Worm (Caenorhabditis elegans) whole organism, mixed stage, embryonic: Measurements from ENCODE around the gene dph-5.
A peak's percentile ranks its signal among the peaks of the same experiment; 100 is the strongest.

Experiments used
- M03D4.4 ChIP-seq: sonication (generic microtip); optimal IDR thresholded peaks from 2 replicates; lab custom pipeline; 2017; ENCODE audit warnings: mild to moderate bottlenecking, missing genetic modification characterization, missing compliant biosample characterization
- bed-3 ChIP-seq: fragments of 200-800 bp; sonication (Bioruptor generic); optimal IDR thresholded peaks from 3 replicates; lab custom pipeline; 2018; ENCODE audit warnings: mild to moderate bottlenecking, missing genetic modification characterization, moderate library complexity, missing compliant biosample characterization
- blmp-1 ChIP-seq: fragments of 150-350 bp; optimal IDR thresholded peaks from 2 replicates; lab custom pipeline; 2014; ENCODE audit warnings: missing biosample characterization, missing genetic modification characterization
- ceh-39 ChIP-seq: fragments of 150-350 bp; optimal IDR thresholded peaks from 2 replicates; lab custom pipeline; 2014; ENCODE audit warnings: missing biosample characterization, missing genetic modification characterization
- ceh-43 ChIP-seq: fragments of 200-800 bp; sonication (Bioruptor generic); optimal IDR thresholded peaks from 2 replicates; lab custom pipeline; 2018; ENCODE audit warnings: mild to moderate bottlenecking, missing genetic modification characterization, moderate library complexity, missing compliant biosample characterization
- ceh-83 ChIP-seq: fragments of 200-800 bp; sonication (Bioruptor generic); optimal IDR thresholded peaks from 2 replicates; lab custom pipeline; 2018; ENCODE audit warnings: mild to moderate bottlenecking, missing genetic modification characterization, missing compliant biosample characterization
- ces-1 ChIP-seq: fragments of 150-350 bp; optimal IDR thresholded peaks from 2 replicates; lab custom pipeline; 2014; ENCODE audit warnings: missing biosample characterization, missing genetic modification reagents, missing genetic modification characterization
- cnd-1 ChIP-seq: fragments of 200-800 bp; sonication (Bioruptor generic); optimal IDR thresholded peaks from 2 replicates; lab custom pipeline; 2018; ENCODE audit warnings: mild to moderate bottlenecking, missing genetic modification characterization, missing compliant biosample characterization
- drap-1 ChIP-seq: fragments of 200-800 bp; sonication (Bioruptor generic); optimal IDR thresholded peaks from 3 replicates; lab custom pipeline; 2018; ENCODE audit warnings: mild to moderate bottlenecking, missing genetic modification characterization, missing compliant biosample characterization
- elt-1 ChIP-seq: sonication (generic microtip); optimal IDR thresholded peaks from 2 replicates; lab custom pipeline; 2017; ENCODE audit warnings: missing genetic modification characterization, mild to moderate bottlenecking, missing compliant biosample characterization, antibody characterized with exemption, moderate library complexity, borderline replicate concordance; ENCODE audit not compliant: insufficient read depth
- elt-3 ChIP-seq: fragments of 150-350 bp; optimal IDR thresholded peaks from 2 replicates; lab custom pipeline; 2014; ENCODE audit warnings: missing biosample characterization, missing genetic modification characterization
- flh-1 ChIP-seq: fragments of 200-800 bp; sonication (Bioruptor generic); optimal IDR thresholded peaks from 2 replicates; lab custom pipeline; 2018; ENCODE audit warnings: mild to moderate bottlenecking, missing genetic modification characterization, moderate library complexity, missing compliant biosample characterization
- ham-2 ChIP-seq: fragments of 200-800 bp; sonication (Bioruptor generic); optimal IDR thresholded peaks from 2 replicates; lab custom pipeline; 2018; ENCODE audit warnings: mild to moderate bottlenecking, missing genetic modification characterization, missing compliant biosample characterization
- hlh-1 ChIP-seq: fragments of 150-350 bp; optimal IDR thresholded peaks from 2 replicates; lab custom pipeline; 2014; ENCODE audit warnings: missing biosample characterization, missing genetic modification reagents, missing genetic modification characterization
- lin-13 ChIP-seq: fragments of 150-350 bp; optimal IDR thresholded peaks from 2 replicates; lab custom pipeline; 2014; ENCODE audit warnings: missing biosample characterization, missing genetic modification characterization
- lin-32 ChIP-seq: fragments of 200-800 bp; sonication (Bioruptor generic); optimal IDR thresholded peaks from 2 replicates; lab custom pipeline; 2018; ENCODE audit warnings: mild to moderate bottlenecking, missing genetic modification characterization, missing compliant biosample characterization
- lsy-2 ChIP-seq: fragments of 150-350 bp; optimal IDR thresholded peaks from 2 replicates; lab custom pipeline; 2014; ENCODE audit warnings: missing biosample characterization, missing genetic modification characterization
- mab-5 ChIP-seq: fragments of 150-350 bp; optimal IDR thresholded peaks from 2 replicates; lab custom pipeline; 2014; ENCODE audit warnings: missing biosample characterization, missing genetic modification characterization
- mep-1 ChIP-seq: fragments of 150-350 bp; optimal IDR thresholded peaks from 2 replicates; lab custom pipeline; 2017; ENCODE audit warnings: missing biosample characterization, missing genetic modification reagents, missing genetic modification characterization, inconsistent platforms
- mls-2 ChIP-seq: sonication (generic microtip); optimal IDR thresholded peaks from 2 replicates; lab custom pipeline; 2016; ENCODE audit warnings: mild to moderate bottlenecking, missing genetic modification characterization, moderate library complexity, missing compliant biosample characterization
- nhr-12 ChIP-seq: fragments of 150-350 bp; optimal IDR thresholded peaks from 2 replicates; lab custom pipeline; 2014; ENCODE audit warnings: missing biosample characterization, missing genetic modification characterization
- nhr-2 ChIP-seq: fragments of 150-350 bp; optimal IDR thresholded peaks from 2 replicates; lab custom pipeline; 2014; ENCODE audit warnings: missing biosample characterization, missing genetic modification characterization
- nhr-237 ChIP-seq: fragments of 150-350 bp; optimal IDR thresholded peaks from 2 replicates; lab custom pipeline; 2014; ENCODE audit warnings: missing biosample characterization, missing genetic modification characterization
- nhr-28 ChIP-seq: fragments of 150-350 bp; optimal IDR thresholded peaks from 2 replicates; lab custom pipeline; 2014; ENCODE audit warnings: missing biosample characterization, missing genetic modification characterization
- nhr-76 ChIP-seq: sonication (generic microtip); optimal IDR thresholded peaks from 2 replicates; lab custom pipeline; 2017; ENCODE audit warnings: missing biosample characterization, missing genetic modification characterization
- pha-4 ChIP-seq: fragments of 150-350 bp; optimal IDR thresholded peaks from 2 replicates; lab custom pipeline; 2018; ENCODE audit warnings: missing biosample characterization, missing genetic modification reagents, missing genetic modification characterization
- sem-2 ChIP-seq: fragments of 200-800 bp; sonication (Bioruptor generic); optimal IDR thresholded peaks from 2 replicates; lab custom pipeline; 2018; ENCODE audit warnings: mild to moderate bottlenecking, missing genetic modification characterization, missing compliant biosample characterization
- snpc-4 ChIP-seq: fragments of 150-350 bp; optimal IDR thresholded peaks from 2 replicates; lab custom pipeline; 2014; ENCODE audit warnings: missing biosample characterization, missing genetic modification characterization
- sptf-1 ChIP-seq: sonication (generic microtip); optimal IDR thresholded peaks from 2 replicates; lab custom pipeline; 2017; ENCODE audit warnings: mild to moderate bottlenecking, missing genetic modification characterization, moderate library complexity, missing compliant biosample characterization
- tbx-8 ChIP-seq: fragments of 200-800 bp; sonication (Bioruptor generic); optimal IDR thresholded peaks from 2 replicates; lab custom pipeline; 2018; ENCODE audit warnings: mild to moderate bottlenecking, missing genetic modification characterization, moderate library complexity, missing compliant biosample characterization
- unc-120 ChIP-seq: sonication (generic microtip); optimal IDR thresholded peaks from 2 replicates; lab custom pipeline; 2017; ENCODE audit warnings: missing genetic modification characterization, missing compliant biosample characterization; ENCODE audit not compliant: poor library complexity, severe bottlenecking
- unc-39 ChIP-seq: fragments of 150-350 bp; optimal IDR thresholded peaks from 2 replicates; lab custom pipeline; 2014; ENCODE audit warnings: missing biosample characterization, missing genetic modification characterization
- unc-62 ChIP-seq: fragments of 150-350 bp; optimal IDR thresholded peaks from 2 replicates; lab custom pipeline; 2014; ENCODE audit warnings: missing biosample characterization, missing genetic modification reagents, missing genetic modification characterization
- zip-8 ChIP-seq: fragments of 150-350 bp; optimal IDR thresholded peaks from 2 replicates; lab custom pipeline; 2014; ENCODE audit warnings: missing biosample characterization, missing genetic modification characterization
- ztf-11 ChIP-seq: fragments of 150-350 bp; optimal IDR thresholded peaks from 2 replicates; lab custom pipeline; 2014; ENCODE audit warnings: missing biosample characterization, missing genetic modification characterization

dph-5 gene

DNA sequence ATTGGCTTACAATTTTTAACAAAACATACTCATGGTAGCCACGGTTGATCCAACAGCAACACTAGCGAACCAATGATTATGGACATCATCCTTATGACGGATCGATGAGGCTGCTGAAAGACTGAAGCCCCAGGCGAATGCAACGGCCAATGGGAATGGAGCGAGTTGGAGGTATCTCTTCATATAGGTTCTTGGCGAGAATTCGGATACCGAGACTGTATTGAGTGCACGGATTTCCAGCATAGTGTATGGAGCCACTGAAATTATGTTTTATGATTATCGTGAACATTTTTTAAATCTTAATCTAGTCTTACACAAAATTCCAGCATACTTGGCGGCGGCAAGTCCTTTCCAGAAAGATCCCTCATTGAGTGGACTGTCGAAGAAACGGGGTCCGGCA is 5.4 kb upstream of the dph-5 start:
- no peak for TF ChIP-seq mep-1 (tag; lab: Kevin White, UChicago)
- no peak for TF ChIP-seq ceh-43 (GFP tag; lab: Kevin White, UChicago)
- no peak for TF ChIP-seq ham-2
- no peak for TF ChIP-seq zip-8 (tag; lab: Kevin White, UChicago)
- TF ChIP-seq tbx-8 (GFP tag; lab: Kevin White, UChicago), result no peak
- no peak for TF ChIP-seq ztf-11 (tag; lab: Kevin White, UChicago)
- no peak for TF ChIP-seq nhr-12 (tag; lab: Kevin White, UChicago)
- TF ChIP-seq ceh-39 (tag; lab: Kevin White, UChicago), result no peak
- no peak for TF ChIP-seq snpc-4 (tag; lab: Kevin White, UChicago)
- no peak for TF ChIP-seq M03D4.4 (tag; lab: Kevin White, UChicago)

DNA sequence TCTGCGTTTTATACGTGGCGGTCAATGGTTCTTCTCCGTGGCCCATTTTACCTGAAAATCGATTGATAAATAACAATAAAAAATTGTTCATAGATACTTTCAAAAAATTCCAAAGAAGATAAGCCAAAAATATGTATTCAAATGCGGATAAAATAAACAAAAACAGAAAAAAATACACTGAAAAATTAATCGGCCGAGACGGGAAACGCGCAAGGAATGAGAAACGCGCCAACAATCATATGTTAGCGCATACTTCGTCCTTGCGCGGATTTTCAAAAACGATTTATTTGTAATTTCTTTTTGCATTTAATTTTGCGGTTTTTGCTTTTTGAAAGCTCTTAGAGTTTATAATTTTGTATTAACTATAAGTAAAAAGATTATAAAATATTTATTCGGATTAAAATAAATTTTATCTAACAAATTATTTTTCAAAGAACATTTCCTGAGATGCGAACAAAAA is 4.4 kb upstream of the dph-5 start, which contains the start of gene nduf-11:
TSS of gene nduf-11 (minus strand) at position 51 of the 460 bp plus-strand sequence.
- TF ChIP-seq elt-3 (no peak), sem-2 (GFP tag; lab: Kevin White, UChicago) (no peak), lin-13 (tag; lab: Kevin White, UChicago) (peak; percentile 62), cnd-1 (no peak), ces-1 (GFP tag; lab: Kevin White, UChicago) (peak; percentile 63), ceh-83 (GFP tag; lab: Kevin White, UChicago) (no peak), blmp-1 (tag; lab: Kevin White, UChicago) (no peak), bed-3 (GFP tag; lab: Kevin White, UChicago) (peak; percentile 10), M03D4.4 (tag; lab: Kevin White, UChicago) (peak; percentile 77), mep-1 (tag; lab: Kevin White, UChicago) (peak; percentile 86), flh-1 (GFP tag; lab: Kevin White, UChicago) (no peak), mab-5 (tag; lab: Kevin White, UChicago) (no peak), tbx-8 (GFP tag; lab: Kevin White, UChicago) (no peak), lsy-2 (tag; lab: Kevin White, UChicago) (peak; percentile 86), ztf-11 (tag; lab: Kevin White, UChicago) (no peak), nhr-237 (tag; lab: Kevin White, UChicago) (peak; percentile 78), ceh-43 (GFP tag; lab: Kevin White, UChicago) (peak; percentile 70), nhr-12 (tag; lab: Kevin White, UChicago) (no peak), unc-39 (tag; lab: Kevin White, UChicago) (no peak), unc-62 (GFP tag; lab: Kevin White, UChicago) (peak; percentile 3), unc-120 (peak; percentile 15), drap-1 (GFP tag; lab: Kevin White, UChicago) (no peak), nhr-2 (tag; lab: Kevin White, UChicago) (no peak), ceh-39 (tag; lab: Kevin White, UChicago) (no peak), hlh-1 (peak; percentile 42), lin-32 (GFP tag; lab: Kevin White, UChicago) (no peak), mls-2 (tag; lab: Kevin White, UChicago) (peak; percentile 36), ham-2 (no peak), nhr-76 (tag; lab: Kevin White, UChicago) (no peak), snpc-4 (tag; lab: Kevin White, UChicago) (no peak), pha-4 (peak; percentile 64), nhr-28 (tag; lab: Kevin White, UChicago) (no peak), zip-8 (tag; lab: Kevin White, UChicago) (no peak), sptf-1 (tag; lab: Kevin White, UChicago) (peak; percentile 78), elt-1 (tag; lab: Kevin White, UChicago) (no peak)
- TF ChIP-seq, all 35 proteins: peak for 14

DNA sequence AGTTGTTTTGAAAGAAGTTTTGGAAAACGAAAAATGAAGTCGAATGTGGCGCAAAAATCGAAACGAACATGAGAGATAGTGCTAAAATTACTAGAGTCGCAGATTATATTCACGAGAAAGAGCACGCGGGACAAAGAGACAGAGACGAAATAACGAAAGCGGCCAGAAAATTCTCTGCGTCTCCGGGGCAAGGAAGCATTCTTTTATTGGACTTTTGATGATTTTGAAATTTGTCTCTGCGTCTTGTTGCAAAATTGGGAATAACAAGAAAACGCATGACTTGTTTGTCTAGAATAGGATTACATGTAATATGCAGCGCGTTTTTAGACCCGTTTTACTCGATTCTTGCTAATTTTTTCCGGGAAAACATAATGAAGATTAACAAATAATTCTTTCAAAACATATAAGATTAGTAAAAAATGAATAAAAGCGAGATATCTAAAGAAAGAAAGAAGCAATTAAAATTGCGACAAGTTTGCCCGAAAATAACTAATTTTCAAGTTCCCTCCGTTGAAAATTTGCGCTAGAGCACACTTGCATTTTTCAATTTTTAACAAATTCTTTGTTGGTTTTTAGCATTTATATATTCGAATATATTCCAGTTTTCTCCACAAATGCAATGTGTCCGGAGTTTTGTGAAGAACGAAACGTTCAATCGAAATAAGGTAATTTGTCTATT is 2.0 kb upstream of the dph-5 start, which contains the start of the genes B0491.6 and pigm-1:
TSS of gene B0491.6 (minus strand) at position 466 of the 679 bp plus-strand sequence.
TSS of gene pigm-1 (plus strand) at position 568 of the 679 bp plus-strand sequence.
- TF ChIP-seq lsy-2 (tag; lab: Kevin White, UChicago), result no peak
- TF ChIP-seq nhr-76 (tag; lab: Kevin White, UChicago), result no peak
- TF ChIP-seq mab-5 (tag; lab: Kevin White, UChicago), result no peak
- peak; percentile 68 for TF ChIP-seq unc-120
- no peak for TF ChIP-seq bed-3 (GFP tag; lab: Kevin White, UChicago)
- TF ChIP-seq drap-1 (GFP tag; lab: Kevin White, UChicago), result no peak
- TF ChIP-seq snpc-4 (tag; lab: Kevin White, UChicago), result no peak
- peak; percentile 62 for TF ChIP-seq ham-2
- no peak for TF ChIP-seq unc-62 (GFP tag; lab: Kevin White, UChicago)
- TF ChIP-seq pha-4, result peak; percentile 44
- no peak for TF ChIP-seq blmp-1 (tag; lab: Kevin White, UChicago)
- TF ChIP-seq ces-1 (GFP tag; lab: Kevin White, UChicago), result peak; percentile 91
- no peak for TF ChIP-seq zip-8 (tag; lab: Kevin White, UChicago)
- TF ChIP-seq flh-1 (GFP tag; lab: Kevin White, UChicago), result no peak
- TF ChIP-seq ceh-83 (GFP tag; lab: Kevin White, UChicago), result no peak
- no peak for TF ChIP-seq nhr-2 (tag; lab: Kevin White, UChicago)
- TF ChIP-seq nhr-237 (tag; lab: Kevin White, UChicago), result peak; percentile 77
- TF ChIP-seq mep-1 (tag; lab: Kevin White, UChicago), result peak; percentile 1
- TF ChIP-seq ceh-43 (GFP tag; lab: Kevin White, UChicago), result no peak
- no peak for TF ChIP-seq M03D4.4 (tag; lab: Kevin White, UChicago)
- no peak for TF ChIP-seq cnd-1
- TF ChIP-seq lin-32 (GFP tag; lab: Kevin White, UChicago), result no peak
- no peak for TF ChIP-seq unc-39 (tag; lab: Kevin White, UChicago)
- TF ChIP-seq hlh-1, result no peak
- no peak for TF ChIP-seq nhr-12 (tag; lab: Kevin White, UChicago)
- TF ChIP-seq elt-3, result no peak
- no peak for TF ChIP-seq lin-13 (tag; lab: Kevin White, UChicago)
- no peak for TF ChIP-seq ztf-11 (tag; lab: Kevin White, UChicago)
- TF ChIP-seq sptf-1 (tag; lab: Kevin White, UChicago), result no peak
- TF ChIP-seq tbx-8 (GFP tag; lab: Kevin White, UChicago), result no peak
- peak; percentile 17 for TF ChIP-seq mls-2 (tag; lab: Kevin White, UChicago)
- no peak for TF ChIP-seq sem-2 (GFP tag; lab: Kevin White, UChicago)
- no peak for TF ChIP-seq ceh-39 (tag; lab: Kevin White, UChicago)
- no peak for TF ChIP-seq nhr-28 (tag; lab: Kevin White, UChicago)
- TF ChIP-seq elt-1 (tag; lab: Kevin White, UChicago), result no peak
